Worm (Caenorhabditis elegans) whole organism, midembryonic: Measurements from ENCODE around the gene C35D10.5.

Source experiments
- T22C8.4 ChIP-seq: fragments of 200-800 bp; sonication (Bioruptor generic); IDR thresholded peaks from 2 replicates; pipeline ENCODE4 v1.3.6; 2022; ENCODE audit warnings: missing genetic modification characterization, missing compliant biosample characterization
- cog-1 ChIP-seq: sonication (generic microtip); optimal IDR thresholded peaks from 2 replicates; lab custom pipeline; 2016; ENCODE audit warnings: missing genetic modification characterization, missing compliant biosample characterization
- flt-1 ChIP-seq: fragments of 200-800 bp; sonication (Bioruptor generic); IDR thresholded peaks from 2 replicates; pipeline ENCODE4 v1.3.6; 2022; ENCODE audit warnings: missing genetic modification characterization, missing compliant biosample characterization
- klf-2 ChIP-seq: fragments of 200-800 bp; sonication (Bioruptor generic); conservative IDR thresholded peaks from 2 replicates; pipeline ENCODE4 v1.3.6; 2022; ENCODE audit warnings: missing genetic modification reagents, missing genetic modification characterization, missing compliant biosample characterization
- med-1 ChIP-seq: sonication (generic microtip); optimal IDR thresholded peaks from 2 replicates; lab custom pipeline; 2017; ENCODE audit warnings: missing genetic modification characterization, mild to moderate bottlenecking, missing compliant biosample characterization, antibody characterized with exemption, missing genetic modification reagents; ENCODE audit not compliant: insufficient read depth
- ref-1 ChIP-seq: fragments of 200-800 bp; sonication (Bioruptor generic); conservative IDR thresholded peaks from 2 replicates; pipeline ENCODE4 v1.3.6; 2022; ENCODE audit warnings: missing genetic modification reagents, missing genetic modification characterization, missing compliant biosample characterization
- tab-1 ChIP-seq: fragments of 200-800 bp; sonication (Bioruptor generic); IDR thresholded peaks from 2 replicates; pipeline ENCODE4 v1.3.6; 2022; ENCODE audit warnings: missing genetic modification characterization, missing compliant biosample characterization
- ztf-23 ChIP-seq: fragments of 200-800 bp; sonication (Bioruptor generic); IDR thresholded peaks from 2 replicates; pipeline ENCODE4 v1.3.6; 2022; ENCODE audit warnings: missing genetic modification reagents, missing genetic modification characterization, missing compliant biosample characterization
- ztf-29 ChIP-seq: fragments of 200-800 bp; sonication (Bioruptor generic); IDR thresholded peaks from 2 replicates; pipeline ENCODE4 v1.3.6; 2022; ENCODE audit warnings: missing genetic modification reagents, missing genetic modification characterization, missing compliant biosample characterization

- TF ChIP-seq med-1: no peak
- TF ChIP-seq ref-1: no peak
- no peak for TF ChIP-seq ztf-23 (GFP tag; lab: Robert Waterston, UW)
- TF ChIP-seq ztf-29 (GFP tag; lab: Robert Waterston, UW): no peak
- no peak for TF ChIP-seq klf-2
- TF ChIP-seq T22C8.4 (GFP tag; lab: Robert Waterston, UW): no peak
- no peak for TF ChIP-seq flt-1 (GFP tag; lab: Robert Waterston, UW)
- no peak for TF ChIP-seq tab-1 (GFP tag; lab: Robert Waterston, UW)
- no peak for TF ChIP-seq cog-1
Observed at ce11 chrIII:4910956-4911355, 48.8 kb downstream of the C35D10.5 start, which contains the start of gene F26F4.2.
